Worm (Caenorhabditis elegans) whole organism, L3 larva: ENCODE measurements around the gene F58E2.2.

ENCODE experiments used
- ama-1 ChIP-seq: fragments of 150-350 bp; optimal IDR thresholded peaks from 2 replicates; lab custom pipeline; 2018
- egl-5 ChIP-seq: fragments of 150-350 bp; optimal IDR thresholded peaks from 2 replicates; lab custom pipeline; 2017; ENCODE audit warnings: missing biosample characterization, missing genetic modification reagents, missing genetic modification characterization, inconsistent platforms

DNA sequence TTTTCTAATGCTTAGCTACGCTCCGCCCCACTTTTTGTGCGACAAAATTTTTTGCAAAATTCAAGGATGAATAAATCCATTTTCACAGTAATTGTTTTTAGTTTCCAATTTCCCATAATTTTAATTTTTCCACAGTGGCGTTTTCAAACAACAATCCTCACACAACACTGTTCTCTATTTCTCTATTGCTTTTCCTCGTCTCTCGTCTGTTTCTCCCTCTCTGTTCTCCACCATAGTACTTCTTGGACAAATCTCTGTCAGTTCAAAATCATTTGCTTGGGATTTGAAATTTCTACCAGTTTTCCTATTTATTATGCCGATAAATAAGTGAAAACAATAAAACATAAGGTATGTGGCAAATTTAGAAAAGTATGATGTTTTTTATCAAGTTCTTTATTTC, 6.6 kb upstream of the F58E2.2 start, which contains the start of gene F58E2.4:
- TF ChIP-seq egl-5 (tag; lab: Kevin White, UChicago) (no peak), ama-1 (no peak)
